Worm (Caenorhabditis elegans): ENCODE results near the gene C17G10.10.

C17G10.10 gene

ce11 chrII:5599326-5600044 lies at the start of gene C17G10.10:
TSS of gene C17G10.10 (minus strand) at chrII:5599376.
- no peak for TF ChIP-seq pes-1 (GFP tag; IDR thresholded peaks at IDR 0.05)
- TF ChIP-seq sea-1 (GFP tag; conservative IDR thresholded peaks at IDR 0.05): 0 out of 2 replicates have a peak, but pooled peaks have one; percentile 38

- TF ChIP-seq tbx-11 (GFP tag; IDR thresholded peaks at IDR 0.05): no peak
- TF ChIP-seq B0310.2 (tag; optimal IDR thresholded peaks at IDR 0.05): no peak
- TF ChIP-seq ama-1 (optimal IDR thresholded peaks at IDR 0.05): no peak
- TF ChIP-seq hnd-1 (tag; optimal IDR thresholded peaks at IDR 0.05): no peak
- TF ChIP-seq ets-7 (tag; optimal IDR thresholded peaks at IDR 0.05): no peak
- no peak for TF ChIP-seq aly-1 (tag; optimal IDR thresholded peaks at IDR 0.05)
- TF ChIP-seq flt-1 (GFP tag; IDR thresholded peaks at IDR 0.05): no peak
- no peak for TF ChIP-seq sea-1 (GFP tag; conservative IDR thresholded peaks at IDR 0.05)
- no peak for TF ChIP-seq scrt-1 (GFP tag; IDR thresholded peaks at IDR 0.05)
- TF ChIP-seq pes-1 (GFP tag; IDR thresholded peaks at IDR 0.05): no peak
- no peak for TF ChIP-seq ceh-36 (tag; optimal IDR thresholded peaks at IDR 0.05)
- no peak for TF ChIP-seq hmg-4 (GFP tag; optimal IDR thresholded peaks at IDR 0.05)
- TF ChIP-seq ceh-13 (GFP tag; optimal IDR thresholded peaks at IDR 0.05): no peak
- no peak for TF ChIP-seq F13C5.2 (tag; optimal IDR thresholded peaks at IDR 0.05)
Observed at ce11 chrII:5648272-5648671, 49.1 kb upstream of the C17G10.10 start, which contains the start of gene ddl-1. TSS of gene ddl-1 (minus strand) at chrII:5648372.

ce11 chrII:5646942-5647341 lies 47.8 kb upstream of the C17G10.10 start, which contains the start of gene F59E12.9:
TSS of gene F59E12.9 (minus strand) at chrII:5647042.
- no peak for TF ChIP-seq hnd-1 (tag; optimal IDR thresholded peaks at IDR 0.05)
- TF ChIP-seq tbx-37 (GFP tag; conservative IDR thresholded peaks at IDR 0.05): no peak
- TF ChIP-seq scrt-1 (GFP tag; IDR thresholded peaks at IDR 0.05): no peak
- no peak for TF ChIP-seq B0310.2 (tag; optimal IDR thresholded peaks at IDR 0.05)
- no peak for TF ChIP-seq sea-1 (GFP tag; conservative IDR thresholded peaks at IDR 0.05)
- TF ChIP-seq hmg-4 (GFP tag; optimal IDR thresholded peaks at IDR 0.05): no peak
- no peak for TF ChIP-seq ceh-36 (tag; optimal IDR thresholded peaks at IDR 0.05)
- no peak for TF ChIP-seq ets-7 (tag; optimal IDR thresholded peaks at IDR 0.05)
- no peak for TF ChIP-seq F13C5.2 (tag; optimal IDR thresholded peaks at IDR 0.05)
- TF ChIP-seq tbx-11 (GFP tag; IDR thresholded peaks at IDR 0.05): no peak
- TF ChIP-seq ceh-13 (GFP tag; optimal IDR thresholded peaks at IDR 0.05): no peak
- no peak for TF ChIP-seq aly-1 (tag; optimal IDR thresholded peaks at IDR 0.05)
- TF ChIP-seq flt-1 (GFP tag; IDR thresholded peaks at IDR 0.05): no peak
- TF ChIP-seq hmbx-1 (tag; optimal IDR thresholded peaks at IDR 0.05): no peak
- no peak for TF ChIP-seq pes-1 (GFP tag; IDR thresholded peaks at IDR 0.05)
- no peak for TF ChIP-seq ama-1 (optimal IDR thresholded peaks at IDR 0.05)
- TF ChIP-seq tra-4 (tag; optimal IDR thresholded peaks at IDR 0.05): no peak

ce11 chrII:5642110-5642509 lies 42.9 kb upstream of the C17G10.10 start:
- no peak for TF ChIP-seq tbx-37 (GFP tag; conservative IDR thresholded peaks at IDR 0.05)
- no peak for TF ChIP-seq ets-7 (tag; optimal IDR thresholded peaks at IDR 0.05)
- TF ChIP-seq flt-1 (GFP tag; IDR thresholded peaks at IDR 0.05): no peak
- no peak for TF ChIP-seq hmbx-1 (tag; optimal IDR thresholded peaks at IDR 0.05)
- TF ChIP-seq aly-1 (tag; optimal IDR thresholded peaks at IDR 0.05): no peak
- no peak for TF ChIP-seq ceh-36 (tag; optimal IDR thresholded peaks at IDR 0.05)
- TF ChIP-seq pes-1 (GFP tag; IDR thresholded peaks at IDR 0.05): no peak
- no peak for TF ChIP-seq ceh-13 (GFP tag; optimal IDR thresholded peaks at IDR 0.05)
- no peak for TF ChIP-seq tra-4 (tag; optimal IDR thresholded peaks at IDR 0.05)
- no peak for TF ChIP-seq hnd-1 (tag; optimal IDR thresholded peaks at IDR 0.05)

ce11 chrII:5640362-5641079 lies 41.3 kb upstream of the C17G10.10 start:
- TF ChIP-seq hmg-4 (GFP tag; optimal IDR thresholded peaks at IDR 0.05): no peak
- no peak for TF ChIP-seq hmbx-1 (tag; optimal IDR thresholded peaks at IDR 0.05)
- no peak for TF ChIP-seq tbx-11 (GFP tag; IDR thresholded peaks at IDR 0.05)
- no peak for TF ChIP-seq tra-4 (tag; optimal IDR thresholded peaks at IDR 0.05)
- no peak for TF ChIP-seq ama-1 (optimal IDR thresholded peaks at IDR 0.05)
- TF ChIP-seq tbx-37 (GFP tag; conservative IDR thresholded peaks at IDR 0.05): no peak
- no peak for TF ChIP-seq pes-1 (GFP tag; IDR thresholded peaks at IDR 0.05)
- no peak for TF ChIP-seq ceh-13 (GFP tag; optimal IDR thresholded peaks at IDR 0.05)
- no peak for TF ChIP-seq scrt-1 (GFP tag; IDR thresholded peaks at IDR 0.05)
- TF ChIP-seq flt-1 (GFP tag; IDR thresholded peaks at IDR 0.05): no peak
- no peak for TF ChIP-seq B0310.2 (tag; optimal IDR thresholded peaks at IDR 0.05)
- TF ChIP-seq sea-1 (GFP tag; conservative IDR thresholded peaks at IDR 0.05): no peak
- TF ChIP-seq hnd-1 (tag; optimal IDR thresholded peaks at IDR 0.05): no peak
- no peak for TF ChIP-seq aly-1 (tag; optimal IDR thresholded peaks at IDR 0.05)
- no peak for TF ChIP-seq ets-7 (tag; optimal IDR thresholded peaks at IDR 0.05)
- no peak for TF ChIP-seq ceh-36 (tag; optimal IDR thresholded peaks at IDR 0.05)

ce11 chrII:5638059-5638458 lies 38.9 kb upstream of the C17G10.10 start, which contains the start of gene F59E12.3:
TSS of gene F59E12.3 (plus strand) at chrII:5638359.
- no peak for TF ChIP-seq F13C5.2 (tag; optimal IDR thresholded peaks at IDR 0.05)
- no peak for TF ChIP-seq ceh-13 (GFP tag; optimal IDR thresholded peaks at IDR 0.05)
- no peak for TF ChIP-seq tbx-37 (GFP tag; conservative IDR thresholded peaks at IDR 0.05)
- TF ChIP-seq hnd-1 (tag; optimal IDR thresholded peaks at IDR 0.05): no peak
- no peak for TF ChIP-seq tra-4 (tag; optimal IDR thresholded peaks at IDR 0.05)
- TF ChIP-seq sea-1 (GFP tag; conservative IDR thresholded peaks at IDR 0.05): no peak
- TF ChIP-seq aly-1 (tag; optimal IDR thresholded peaks at IDR 0.05): no peak
- TF ChIP-seq hmg-4 (GFP tag; optimal IDR thresholded peaks at IDR 0.05): no peak
- no peak for TF ChIP-seq flt-1 (GFP tag; IDR thresholded peaks at IDR 0.05)
- no peak for TF ChIP-seq tbx-11 (GFP tag; IDR thresholded peaks at IDR 0.05)
- TF ChIP-seq hmbx-1 (tag; optimal IDR thresholded peaks at IDR 0.05): no peak
- no peak for TF ChIP-seq ets-7 (tag; optimal IDR thresholded peaks at IDR 0.05)

ce11 chrII:5636826-5637225 lies 37.6 kb upstream of the C17G10.10 start, which contains the start of gene F59E12.8:
TSS of gene F59E12.8 (minus strand) at chrII:5636926.
- TF ChIP-seq scrt-1 (GFP tag; IDR thresholded peaks at IDR 0.05) (no peak), tbx-37 (GFP tag; conservative IDR thresholded peaks at IDR 0.05) (no peak), ama-1 (optimal IDR thresholded peaks at IDR 0.05) (no peak), hnd-1 (tag; optimal IDR thresholded peaks at IDR 0.05) (no peak), tra-4 (tag; optimal IDR thresholded peaks at IDR 0.05) (no peak), F13C5.2 (tag; optimal IDR thresholded peaks at IDR 0.05) (no peak), ceh-36 (tag; optimal IDR thresholded peaks at IDR 0.05) (no peak), tbx-11 (GFP tag; IDR thresholded peaks at IDR 0.05) (no peak), hmbx-1 (tag; optimal IDR thresholded peaks at IDR 0.05) (no peak), B0310.2 (tag; optimal IDR thresholded peaks at IDR 0.05) (no peak), ceh-13 (GFP tag; optimal IDR thresholded peaks at IDR 0.05) (no peak), flt-1 (GFP tag; IDR thresholded peaks at IDR 0.05) (no peak), ets-7 (tag; optimal IDR thresholded peaks at IDR 0.05) (no peak), sea-1 (GFP tag; conservative IDR thresholded peaks at IDR 0.05) (no peak), hmg-4 (GFP tag; optimal IDR thresholded peaks at IDR 0.05) (no peak), pes-1 (GFP tag; IDR thresholded peaks at IDR 0.05) (no peak), aly-1 (tag; optimal IDR thresholded peaks at IDR 0.05) (no peak)
